Fruit fly (Drosophila melanogaster) whole organism, adult: Measurements from ENCODE around the gene Archease.

Experiments used
- CG11617 ChIP-seq: fragments of 200-800 bp; sonication (Bioruptor generic); optimal IDR thresholded peaks from 2 replicates; lab custom pipeline; 2017; ENCODE audit warnings: mild to moderate bottlenecking, missing biosample characterization, missing genetic modification reagents, missing genetic modification characterization
- CG14711 ChIP-seq: fragments of 200-800 bp; sonication (Bioruptor generic); optimal IDR thresholded peaks from 2 replicates; lab custom pipeline; 2018; ENCODE audit warnings: missing biosample characterization, mild to moderate bottlenecking, missing genetic modification characterization, moderate library complexity
- CG1620 ChIP-seq: fragments of 200-800 bp; sonication (Bioruptor generic); optimal IDR thresholded peaks from 2 replicates; lab custom pipeline; 2016; ENCODE audit warnings: missing biosample characterization, missing genetic modification characterization
- CG5204 ChIP-seq: fragments of 200-800 bp; sonication (Bioruptor generic); optimal IDR thresholded peaks from 2 replicates; lab custom pipeline; 2016; ENCODE audit warnings: missing biosample characterization, missing genetic modification characterization
- Mnt ChIP-seq: fragments of 200-800 bp; sonication (Bioruptor generic); optimal IDR thresholded peaks from 2 replicates; lab custom pipeline; 2016; ENCODE audit warnings: missing biosample characterization, mild to moderate bottlenecking, missing genetic modification characterization
- kay ChIP-seq: fragments of 200-800 bp; sonication (Bioruptor generic); peaks from one replicate; lab custom pipeline; 2016; ENCODE audit warnings: missing biosample characterization, missing genetic modification characterization, borderline replicate concordance
- ovo ChIP-seq: fragments of 200-800 bp; sonication (Bioruptor generic); optimal IDR thresholded peaks from 2 replicates; lab custom pipeline; 2016; ENCODE audit warnings: missing biosample characterization, missing genetic modification characterization
- pad ChIP-seq: fragments of 200-800 bp; sonication (Bioruptor generic); optimal IDR thresholded peaks from 3 replicates; lab custom pipeline; 2017; ENCODE audit warnings: missing biosample characterization, missing genetic modification characterization, mild to moderate bottlenecking, moderate library complexity, missing genetic modification reagents
- tj ChIP-seq: fragments of 200-800 bp; sonication (Bioruptor generic); optimal IDR thresholded peaks from 3 replicates; lab custom pipeline; 2017; ENCODE audit warnings: missing biosample characterization, mild to moderate bottlenecking, missing genetic modification characterization, moderate library complexity

dm6 chr3R:21693110-21693672 is 30.4 kb upstream of the Archease start:
- TF ChIP-seq CG1620 (GFP tag; lab: Kevin White, UChicago) (no peak), tj (GFP tag; lab: Kevin White, UChicago) (no peak), CG11617 (GFP tag; lab: Kevin White, UChicago) (no peak), kay (GFP tag; lab: Kevin White, UChicago) (no peak), CG14711 (no peak), pad (GFP tag; lab: Kevin White, UChicago) (no peak), Mnt (GFP tag; lab: Kevin White, UChicago) (no peak), ovo (GFP tag; lab: Kevin White, UChicago) (no peak), CG5204 (GFP tag; lab: Kevin White, UChicago) (no peak)
